Worm (Caenorhabditis elegans) whole organism, L3 larva: ENCODE data around the gene R09E12.9.

Experiments used
- fkh-10 ChIP-seq: sonication (generic microtip); optimal IDR thresholded peaks from 2 replicates; lab custom pipeline; 2017; ENCODE audit warnings: missing biosample characterization, missing genetic modification reagents, missing genetic modification characterization
- jun-1 ChIP-seq: fragments of 150-350 bp; optimal IDR thresholded peaks from 2 replicates; lab custom pipeline; 2014; ENCODE audit warnings: missing biosample characterization, missing genetic modification reagents, missing genetic modification characterization
- lin-39 ChIP-seq: fragments of 150-350 bp; optimal IDR thresholded peaks from 2 replicates; lab custom pipeline; 2018; ENCODE audit warnings: missing biosample characterization, missing genetic modification reagents, missing genetic modification characterization
- lsy-12 ChIP-seq: sonication (generic microtip); optimal IDR thresholded peaks from 2 replicates; lab custom pipeline; 2016; ENCODE audit warnings: mild to moderate bottlenecking, missing genetic modification characterization, missing compliant biosample characterization
- nhr-12 ChIP-seq: fragments of 150-350 bp; optimal IDR thresholded peaks from 2 replicates; lab custom pipeline; 2014; ENCODE audit warnings: missing biosample characterization, missing genetic modification characterization
- nhr-28 ChIP-seq: fragments of 150-350 bp; optimal IDR thresholded peaks from 2 replicates; lab custom pipeline; 2014; ENCODE audit warnings: missing biosample characterization, missing genetic modification characterization
- nhr-43 ChIP-seq: sonication (generic microtip); optimal IDR thresholded peaks from 2 replicates; lab custom pipeline; 2016; ENCODE audit warnings: mild to moderate bottlenecking, missing genetic modification characterization, missing compliant biosample characterization; ENCODE audit not compliant: poor library complexity, severe bottlenecking
- ztf-11 ChIP-seq: fragments of 150-350 bp; optimal IDR thresholded peaks from 2 replicates; lab custom pipeline; 2014; ENCODE audit warnings: missing biosample characterization, missing genetic modification characterization

ce11 chrV:748044-748443 is 29.4 kb upstream of the R09E12.9 start, which contains the start of gene sri-4:
- TF ChIP-seq jun-1 (tag; lab: Kevin White, UChicago) (no peak), nhr-43 (tag; lab: Kevin White, UChicago) (no peak), lin-39 (tag; lab: Kevin White, UChicago) (no peak), ztf-11 (no peak), lsy-12 (tag; lab: Kevin White, UChicago) (no peak), nhr-12 (tag; lab: Kevin White, UChicago) (no peak), nhr-28 (tag; lab: Kevin White, UChicago) (no peak), fkh-10 (no peak)
